Fruit fly (Drosophila melanogaster): Measurements from ENCODE around the gene CG8664.

The CG8664 gene

dm6 chrX:17297924-17298591 lies 15.5 kb upstream of the CG8664 start:
- no peak for TF ChIP-seq CG8478 (optimal IDR thresholded peaks at IDR 0.05)
- no peak for TF ChIP-seq CTCF (optimal IDR thresholded peaks at IDR 0.05)

dm6 chrX:17297070-17297689 lies 14.7 kb upstream of the CG8664 start:
- no peak for TF ChIP-seq CTCF (optimal IDR thresholded peaks at IDR 0.05)
- no peak for TF ChIP-seq CG8478 (optimal IDR thresholded peaks at IDR 0.05)

dm6 chrX:17296283-17297069 lies 13.9 kb upstream of the CG8664 start:
- no peak for TF ChIP-seq CG8478 (optimal IDR thresholded peaks at IDR 0.05)
- no peak for TF ChIP-seq CTCF (optimal IDR thresholded peaks at IDR 0.05)

dm6 chrX:17294979-17295378 lies 12.5 kb upstream of the CG8664 start:
- TF ChIP-seq CG8478 (optimal IDR thresholded peaks at IDR 0.05) (no peak), CTCF (optimal IDR thresholded peaks at IDR 0.05) (no peak)

dm6 chrX:17294169-17294833 lies 11.8 kb upstream of the CG8664 start:
- no peak for TF ChIP-seq CG8478 (optimal IDR thresholded peaks at IDR 0.05)
- TF ChIP-seq CTCF (optimal IDR thresholded peaks at IDR 0.05), result no peak

dm6 chrX:17293385-17293784 lies 10.9 kb upstream of the CG8664 start:
- TF ChIP-seq CG8478 (optimal IDR thresholded peaks at IDR 0.05), result no peak
- TF ChIP-seq CTCF (optimal IDR thresholded peaks at IDR 0.05), result no peak

- no peak for TF ChIP-seq CTCF (optimal IDR thresholded peaks at IDR 0.05)
- TF ChIP-seq CG8478 (optimal IDR thresholded peaks at IDR 0.05), result no peak
These were observed 9.7 kb upstream of the CG8664 start for dm6 chrX:17292050-17292730.

dm6 chrX:17290960-17291432 lies 8.5 kb upstream of the CG8664 start:
- TF ChIP-seq CTCF (optimal IDR thresholded peaks at IDR 0.05) (peak; percentile 26 to 27), CG8478 (optimal IDR thresholded peaks at IDR 0.05) (no peak)

dm6 chrX:17290154-17290959 lies 7.8 kb upstream of the CG8664 start:
- TF ChIP-seq CTCF (optimal IDR thresholded peaks at IDR 0.05), result no peak
- no peak for TF ChIP-seq CG8478 (optimal IDR thresholded peaks at IDR 0.05)

dm6 chrX:17289225-17289624 lies 6.7 kb upstream of the CG8664 start:
- TF ChIP-seq CG8478 (optimal IDR thresholded peaks at IDR 0.05), result no peak
- TF ChIP-seq CTCF (optimal IDR thresholded peaks at IDR 0.05), result no peak

dm6 chrX:17285069-17285468 lies 2.5 kb upstream of the CG8664 start:
- no peak for TF ChIP-seq CG8478 (optimal IDR thresholded peaks at IDR 0.05)
- TF ChIP-seq CTCF (optimal IDR thresholded peaks at IDR 0.05), result no peak

dm6 chrX:17284400-17284799 lies 1.9 kb upstream of the CG8664 start, which contains the start of gene CG8661:
TSS of gene CG8661 (minus strand) at chrX:17284500.
- no peak for TF ChIP-seq CTCF (optimal IDR thresholded peaks at IDR 0.05)
- no peak for TF ChIP-seq CG8478 (optimal IDR thresholded peaks at IDR 0.05)

- TF ChIP-seq CTCF (optimal IDR thresholded peaks at IDR 0.05) (no peak), CG8478 (optimal IDR thresholded peaks at IDR 0.05) (no peak)
These were observed 330 bp downstream of the CG8664 start, which contains the start of gene CG5445 for dm6 chrX:17282196-17282595. TSS of gene CG5445 (plus strand) at chrX:17282496.

dm6 chrX:17274798-17275197 lies 7.7 kb downstream of the CG8664 start:
- TF ChIP-seq CG8478 (optimal IDR thresholded peaks at IDR 0.05), result no peak
- no peak for TF ChIP-seq CTCF (optimal IDR thresholded peaks at IDR 0.05)
